Worm (Caenorhabditis elegans) whole organism, L4 larva: ENCODE results near the gene ZK470.6.

Experiments used
- F10B5.3 ChIP-seq: sonication (generic microtip); optimal IDR thresholded peaks from 2 replicates; lab custom pipeline; 2016; ENCODE audit warnings: mild to moderate bottlenecking, missing genetic modification characterization, missing compliant biosample characterization
- ama-1 ChIP-seq: fragments of 150-350 bp; optimal IDR thresholded peaks from 2 replicates; lab custom pipeline; 2014; ENCODE audit warnings: inconsistent platforms, mixed read lengths
- egl-27 ChIP-seq: sonication (generic microtip); optimal IDR thresholded peaks from 3 replicates; lab custom pipeline; 2017; ENCODE audit warnings: missing biosample characterization, missing genetic modification reagents, missing genetic modification characterization
- fos-1 ChIP-seq: fragments of 150-350 bp; optimal IDR thresholded peaks from 2 replicates; lab custom pipeline; 2014; ENCODE audit warnings: missing biosample characterization, missing genetic modification characterization
- hlh-11 ChIP-seq: fragments of 200-800 bp; sonication (Bioruptor generic); optimal IDR thresholded peaks from 2 replicates; lab custom pipeline; 2018; ENCODE audit warnings: mild to moderate bottlenecking, missing genetic modification characterization, missing compliant biosample characterization
- jun-1 ChIP-seq: fragments of 150-350 bp; optimal IDR thresholded peaks from 2 replicates; lab custom pipeline; 2014; ENCODE audit warnings: missing biosample characterization, missing genetic modification reagents, missing genetic modification characterization
- lin-13 ChIP-seq: fragments of 150-350 bp; optimal IDR thresholded peaks from 2 replicates; lab custom pipeline; 2014; ENCODE audit warnings: missing biosample characterization, missing genetic modification reagents, missing genetic modification characterization
- nhr-76 ChIP-seq: fragments of 150-350 bp; optimal IDR thresholded peaks from 2 replicates; lab custom pipeline; 2014; ENCODE audit warnings: missing biosample characterization, missing genetic modification characterization
- skn-1 ChIP-seq: fragments of 150-350 bp; optimal IDR thresholded peaks from 2 replicates; lab custom pipeline; 2014; ENCODE audit warnings: missing biosample characterization, missing genetic modification characterization
- snpc-4 ChIP-seq: fragments of 150-350 bp; optimal IDR thresholded peaks from 2 replicates; lab custom pipeline; 2014; ENCODE audit warnings: missing biosample characterization, missing genetic modification characterization
- vab-7 ChIP-seq: fragments of 200-800 bp; sonication (Bioruptor generic); IDR thresholded peaks from 2 replicates; pipeline ENCODE4 v1.3.6; 2022; ENCODE audit warnings: missing genetic modification reagents, missing genetic modification characterization, missing compliant biosample characterization
- ztf-11 ChIP-seq: fragments of 150-350 bp; optimal IDR thresholded peaks from 2 replicates; lab custom pipeline; 2014; ENCODE audit warnings: missing biosample characterization, missing genetic modification characterization

ce11 chrX:4136547-4137311 is 40.6 kb downstream of the ZK470.6 start:
- peak; percentile 12 for TF ChIP-seq hlh-11 (tag; lab: Kevin White, UChicago)
- TF ChIP-seq jun-1 (tag; lab: Kevin White, UChicago), result no peak
- no peak for TF ChIP-seq ztf-11
- TF ChIP-seq nhr-76 (tag; lab: Kevin White, UChicago), result no peak
- TF ChIP-seq F10B5.3 (tag; lab: Kevin White, UChicago), result no peak
- no peak for TF ChIP-seq vab-7 (GFP tag; lab: Robert Waterston, UW)
- TF ChIP-seq snpc-4 (tag; lab: Kevin White, UChicago), result no peak
- TF ChIP-seq lin-13 (GFP tag; lab: Kevin White, UChicago), result no peak
- TF ChIP-seq fos-1 (tag; lab: Kevin White, UChicago), result no peak
- TF ChIP-seq egl-27, result no peak
- no peak for TF ChIP-seq skn-1
- no peak for TF ChIP-seq ama-1 (lab: Kevin White, UChicago)
